Worm (Caenorhabditis elegans) whole organism, midembryonic: ENCODE results near the gene fbxb-16.

Source experiments
- T22C8.4 ChIP-seq: fragments of 200-800 bp; sonication (Bioruptor generic); IDR thresholded peaks from 2 replicates; pipeline ENCODE4 v1.3.6; 2022; ENCODE audit warnings: missing genetic modification characterization, missing compliant biosample characterization
- cog-1 ChIP-seq: sonication (generic microtip); optimal IDR thresholded peaks from 2 replicates; lab custom pipeline; 2016; ENCODE audit warnings: missing genetic modification characterization, missing compliant biosample characterization
- flt-1 ChIP-seq: fragments of 200-800 bp; sonication (Bioruptor generic); IDR thresholded peaks from 2 replicates; pipeline ENCODE4 v1.3.6; 2022; ENCODE audit warnings: missing genetic modification characterization, missing compliant biosample characterization
- klf-2 ChIP-seq: fragments of 200-800 bp; sonication (Bioruptor generic); conservative IDR thresholded peaks from 2 replicates; pipeline ENCODE4 v1.3.6; 2022; ENCODE audit warnings: missing genetic modification reagents, missing genetic modification characterization, missing compliant biosample characterization
- med-1 ChIP-seq: sonication (generic microtip); optimal IDR thresholded peaks from 2 replicates; lab custom pipeline; 2017; ENCODE audit warnings: missing genetic modification characterization, mild to moderate bottlenecking, missing compliant biosample characterization, antibody characterized with exemption, missing genetic modification reagents; ENCODE audit not compliant: insufficient read depth
- ref-1 ChIP-seq: fragments of 200-800 bp; sonication (Bioruptor generic); conservative IDR thresholded peaks from 2 replicates; pipeline ENCODE4 v1.3.6; 2022; ENCODE audit warnings: missing genetic modification reagents, missing genetic modification characterization, missing compliant biosample characterization
- tab-1 ChIP-seq: fragments of 200-800 bp; sonication (Bioruptor generic); IDR thresholded peaks from 2 replicates; pipeline ENCODE4 v1.3.6; 2022; ENCODE audit warnings: missing genetic modification characterization, missing compliant biosample characterization
- ztf-23 ChIP-seq: fragments of 200-800 bp; sonication (Bioruptor generic); IDR thresholded peaks from 2 replicates; pipeline ENCODE4 v1.3.6; 2022; ENCODE audit warnings: missing genetic modification reagents, missing genetic modification characterization, missing compliant biosample characterization
- ztf-29 ChIP-seq: fragments of 200-800 bp; sonication (Bioruptor generic); IDR thresholded peaks from 2 replicates; pipeline ENCODE4 v1.3.6; 2022; ENCODE audit warnings: missing genetic modification reagents, missing genetic modification characterization, missing compliant biosample characterization

fbxb-16 gene

ce11 chrII:1651804-1652203 lies at the start of gene fbxb-16:
TSS of gene fbxb-16 (minus strand) at chrII:1651904.
- TF ChIP-seq cog-1 (tag; lab: Kevin White, UChicago) (no peak), flt-1 (no peak), ref-1 (GFP tag; lab: Robert Waterston, UW) (no peak), klf-2 (GFP tag; lab: Robert Waterston, UW) (no peak), T22C8.4 (no peak), tab-1 (GFP tag; lab: Robert Waterston, UW) (no peak), ztf-29 (no peak), ztf-23 (no peak), med-1 (no peak)

- TF ChIP-seq med-1 (no peak), flt-1 (no peak), ztf-29 (no peak), tab-1 (GFP tag; lab: Robert Waterston, UW) (no peak), klf-2 (GFP tag; lab: Robert Waterston, UW) (no peak), ref-1 (GFP tag; lab: Robert Waterston, UW) (no peak), T22C8.4 (no peak), cog-1 (tag; lab: Kevin White, UChicago) (no peak), ztf-23 (no peak)
These were observed 44.2 kb upstream of the fbxb-16 start, which contains the start of gene F58E1.13 for ce11 chrII:1695861-1696260. TSS of gene F58E1.13 (minus strand) at chrII:1695872.

- TF ChIP-seq med-1, result no peak
- TF ChIP-seq T22C8.4, result no peak
- TF ChIP-seq flt-1, result no peak
- no peak for TF ChIP-seq klf-2 (GFP tag; lab: Robert Waterston, UW)
- no peak for TF ChIP-seq tab-1 (GFP tag; lab: Robert Waterston, UW)
- no peak for TF ChIP-seq ztf-23
- TF ChIP-seq cog-1 (tag; lab: Kevin White, UChicago), result no peak
- TF ChIP-seq ref-1 (GFP tag; lab: Robert Waterston, UW), result no peak
- no peak for TF ChIP-seq ztf-29
These were observed 42.8 kb upstream of the fbxb-16 start, which contains the start of gene fbxc-26 for ce11 chrII:1694530-1694929. TSS of gene fbxc-26 (minus strand) at chrII:1694630.

ce11 chrII:1692827-1693226 lies 41.1 kb upstream of the fbxb-16 start, which contains the start of gene fbxc-21:
TSS of gene fbxc-21 (minus strand) at chrII:1692927.
- no peak for TF ChIP-seq med-1
- TF ChIP-seq cog-1 (tag; lab: Kevin White, UChicago), result no peak
- TF ChIP-seq ztf-23, result no peak
- TF ChIP-seq flt-1, result no peak

ce11 chrII:1691011-1691410 lies 39.3 kb upstream of the fbxb-16 start, which contains the start of gene fbxc-22:
TSS of gene fbxc-22 (minus strand) at chrII:1691111.
- no peak for TF ChIP-seq klf-2 (GFP tag; lab: Robert Waterston, UW)
- no peak for TF ChIP-seq ztf-23
- TF ChIP-seq ref-1 (GFP tag; lab: Robert Waterston, UW), result no peak
- no peak for TF ChIP-seq cog-1 (tag; lab: Kevin White, UChicago)
- TF ChIP-seq flt-1, result no peak

ce11 chrII:1688813-1689212 lies 37.1 kb upstream of the fbxb-16 start, which contains the start of the genes fbxb-18 and fbxb-19:
TSS of gene fbxb-18 (minus strand) at chrII:1688913.
TSS of gene fbxb-19 (minus strand) at chrII:1689181.
- no peak for TF ChIP-seq ref-1 (GFP tag; lab: Robert Waterston, UW)
- TF ChIP-seq cog-1 (tag; lab: Kevin White, UChicago), result no peak
- no peak for TF ChIP-seq tab-1 (GFP tag; lab: Robert Waterston, UW)
- no peak for TF ChIP-seq flt-1
- TF ChIP-seq klf-2 (GFP tag; lab: Robert Waterston, UW), result no peak
- TF ChIP-seq T22C8.4, result no peak
- no peak for TF ChIP-seq med-1
- no peak for TF ChIP-seq ztf-29
- TF ChIP-seq ztf-23, result no peak

ce11 chrII:1683742-1684141 lies 32.0 kb upstream of the fbxb-16 start, which contains the start of gene fbxb-25:
TSS of gene fbxb-25 (plus strand) at chrII:1684042.
- TF ChIP-seq flt-1, result no peak
- no peak for TF ChIP-seq ztf-29
- TF ChIP-seq tab-1 (GFP tag; lab: Robert Waterston, UW), result no peak
- no peak for TF ChIP-seq ref-1 (GFP tag; lab: Robert Waterston, UW)
- TF ChIP-seq med-1, result no peak
- TF ChIP-seq ztf-23, result no peak
- TF ChIP-seq T22C8.4, result no peak
- no peak for TF ChIP-seq cog-1 (tag; lab: Kevin White, UChicago)
- no peak for TF ChIP-seq klf-2 (GFP tag; lab: Robert Waterston, UW)

ce11 chrII:1682218-1682617 lies 30.5 kb upstream of the fbxb-16 start, which contains the start of gene fbxb-26:
TSS of gene fbxb-26 (plus strand) at chrII:1682518.
- no peak for TF ChIP-seq flt-1
- no peak for TF ChIP-seq ztf-23
- no peak for TF ChIP-seq cog-1 (tag; lab: Kevin White, UChicago)
- TF ChIP-seq klf-2 (GFP tag; lab: Robert Waterston, UW), result no peak
- TF ChIP-seq ztf-29, result no peak
- no peak for TF ChIP-seq tab-1 (GFP tag; lab: Robert Waterston, UW)
- TF ChIP-seq med-1, result no peak
- no peak for TF ChIP-seq ref-1 (GFP tag; lab: Robert Waterston, UW)

- TF ChIP-seq T22C8.4, result no peak
- no peak for TF ChIP-seq klf-2 (GFP tag; lab: Robert Waterston, UW)
- TF ChIP-seq ztf-29, result no peak
- no peak for TF ChIP-seq ztf-23
- no peak for TF ChIP-seq med-1
- TF ChIP-seq ref-1 (GFP tag; lab: Robert Waterston, UW), result no peak
- no peak for TF ChIP-seq tab-1 (GFP tag; lab: Robert Waterston, UW)
- no peak for TF ChIP-seq cog-1 (tag; lab: Kevin White, UChicago)
- no peak for TF ChIP-seq flt-1
These were observed 27.4 kb upstream of the fbxb-16 start, which contains the start of gene irld-36 for ce11 chrII:1679081-1679480. TSS of gene irld-36 (plus strand) at chrII:1679381.

- TF ChIP-seq flt-1 (no peak), ztf-23 (no peak), klf-2 (GFP tag; lab: Robert Waterston, UW) (no peak), ref-1 (GFP tag; lab: Robert Waterston, UW) (no peak), tab-1 (GFP tag; lab: Robert Waterston, UW) (no peak), ztf-29 (no peak), med-1 (no peak), T22C8.4 (no peak), cog-1 (tag; lab: Kevin White, UChicago) (no peak)
These were observed 24.4 kb upstream of the fbxb-16 start, which contains the start of gene fbxb-17 for ce11 chrII:1676088-1676487. TSS of gene fbxb-17 (plus strand) at chrII:1676388.
